Fruit fly (Drosophila melanogaster) whole organism, embryonic: ENCODE data around the gene CG32645.

Source experiments
- B-H2 ChIP-seq: fragments of 200-800 bp; sonication (Bioruptor generic); optimal IDR thresholded peaks from 2 replicates; lab custom pipeline; 2018; ENCODE audit warnings: missing biosample characterization, mild to moderate bottlenecking, missing genetic modification characterization
- BtbVII ChIP-seq: fragments of 200-800 bp; sonication (Bioruptor generic); optimal IDR thresholded peaks from 3 replicates; lab custom pipeline; 2017; ENCODE audit warnings: missing biosample characterization, mild to moderate bottlenecking, missing genetic modification characterization
- CG10565 ChIP-seq: fragments of 200-800 bp; sonication (Bioruptor generic); optimal IDR thresholded peaks from 3 replicates; lab custom pipeline; 2016; ENCODE audit warnings: missing biosample characterization, mild to moderate bottlenecking, missing genetic modification characterization
- CG11093 ChIP-seq: fragments of 200-800 bp; sonication (Bioruptor generic); IDR thresholded peaks from 3 replicates; pipeline ENCODE4 v1.3.6; 2022; ENCODE audit warnings: missing biosample characterization, missing genetic modification characterization
- CG11456 ChIP-seq: fragments of 200-800 bp; sonication (Bioruptor generic); IDR thresholded peaks from 3 replicates; pipeline ENCODE4 v1.3.6; 2022; ENCODE audit warnings: missing biosample characterization, missing genetic modification characterization
- CG11695 ChIP-seq: fragments of 200-800 bp; sonication (Bioruptor generic); IDR thresholded peaks from 3 replicates; pipeline ENCODE4 v1.3.6; 2022; ENCODE audit warnings: missing biosample characterization, missing genetic modification characterization
- CG1602 ChIP-seq: fragments of 200-800 bp; sonication (Bioruptor generic); optimal IDR thresholded peaks from 3 replicates; lab custom pipeline; 2016; ENCODE audit warnings: missing biosample characterization, missing genetic modification characterization
- CG17612 ChIP-seq: fragments of 200-800 bp; sonication (Bioruptor generic); IDR thresholded peaks from 2 replicates; pipeline ENCODE4 v1.3.6; 2022; ENCODE audit warnings: missing biosample characterization, missing genetic modification characterization
- CG30020 ChIP-seq: fragments of 200-800 bp; optimal IDR thresholded peaks from 2 replicates; lab custom pipeline; 2019; ENCODE audit warnings: missing biosample characterization, mild to moderate bottlenecking, missing genetic modification characterization, moderate library complexity
- CG3407 ChIP-seq: fragments of 200-800 bp; sonication (Bioruptor generic); optimal IDR thresholded peaks from 2 replicates; lab custom pipeline; 2018; ENCODE audit warnings: missing biosample characterization, mild to moderate bottlenecking, missing genetic modification characterization
- CG34422 ChIP-seq: fragments of 200-800 bp; sonication (Bioruptor generic); IDR thresholded peaks from 3 replicates; pipeline ENCODE4 v1.3.6; 2022; ENCODE audit warnings: missing biosample characterization, missing genetic modification characterization
- CG3995 ChIP-seq: fragments of 200-800 bp; sonication (Bioruptor generic); optimal IDR thresholded peaks from 3 replicates; lab custom pipeline; 2016; ENCODE audit warnings: missing biosample characterization, missing genetic modification characterization
- CG4617 ChIP-seq: fragments of 200-800 bp; sonication (Bioruptor generic); optimal IDR thresholded peaks from 3 replicates; lab custom pipeline; 2016; ENCODE audit warnings: missing biosample characterization, missing genetic modification characterization, borderline replicate concordance
- CG4730 ChIP-seq: fragments of 200-800 bp; sonication (Bioruptor generic); IDR thresholded peaks from 2 replicates; pipeline ENCODE4 v1.3.6; 2022; ENCODE audit warnings: missing biosample characterization, missing genetic modification characterization
- CG7372 ChIP-seq: fragments of 200-800 bp; sonication (Bioruptor generic); IDR thresholded peaks from 2 replicates; pipeline ENCODE4 v1.3.6; 2022; ENCODE audit warnings: missing biosample characterization, missing genetic modification characterization
- CG7786 ChIP-seq: fragments of 200-800 bp; sonication (Bioruptor generic); optimal IDR thresholded peaks from 2 replicates; lab custom pipeline; 2016; ENCODE audit warnings: missing biosample characterization, missing genetic modification characterization
- CG7839 ChIP-seq: fragments of 200-800 bp; sonication (Bioruptor generic); optimal IDR thresholded peaks from 3 replicates; lab custom pipeline; 2018; ENCODE audit warnings: missing biosample characterization, mild to moderate bottlenecking, missing genetic modification characterization, moderate library complexity
- CG8478 ChIP-seq: fragments of >200 bp; optimal IDR thresholded peaks from 2 replicates; lab custom pipeline; 2018
- CG9817 ChIP-seq: fragments of 200-800 bp; sonication (Bioruptor generic); optimal IDR thresholded peaks from 2 replicates; lab custom pipeline; 2018; ENCODE audit warnings: missing biosample characterization, mild to moderate bottlenecking, missing genetic modification characterization, moderate library complexity
- CG9932 ChIP-seq: fragments of 200-800 bp; sonication (Bioruptor generic); IDR thresholded peaks from 2 replicates; pipeline ENCODE4 v1.3.6; 2022; ENCODE audit warnings: missing biosample characterization, missing genetic modification characterization
- Dref ChIP-seq: fragments of 200-800 bp; sonication (Bioruptor generic); IDR thresholded peaks from 2 replicates; pipeline ENCODE4 v1.3.6; 2022; ENCODE audit warnings: missing biosample characterization, missing genetic modification characterization
- ERR ChIP-seq: fragments of 200-800 bp; sonication (Bioruptor generic); optimal IDR thresholded peaks from 2 replicates; lab custom pipeline; 2016; ENCODE audit warnings: missing biosample characterization, missing genetic modification characterization
- Fer3 ChIP-seq: fragments of 200-800 bp; sonication (Bioruptor generic); optimal IDR thresholded peaks from 2 replicates; lab custom pipeline; 2018; ENCODE audit warnings: missing biosample characterization, mild to moderate bottlenecking, missing genetic modification characterization, moderate library complexity
- Gug ChIP-seq: fragments of 200-800 bp; sonication (Bioruptor generic); IDR thresholded peaks from 4 replicates; pipeline ENCODE4 v1.3.6; 2022; ENCODE audit warnings: missing biosample characterization, missing genetic modification characterization
- H15 ChIP-seq: fragments of 200-800 bp; sonication (Bioruptor generic); IDR thresholded peaks from 3 replicates; pipeline ENCODE4 v1.3.6; 2022; ENCODE audit warnings: missing biosample characterization, missing genetic modification characterization
- HHEX ChIP-seq: fragments of 200-800 bp; sonication (Bioruptor generic); optimal IDR thresholded peaks from 3 replicates; lab custom pipeline; 2017; ENCODE audit warnings: missing biosample characterization, mild to moderate bottlenecking, missing genetic modification characterization, missing genetic modification reagents
- HLH54F ChIP-seq: fragments of 200-800 bp; sonication (Bioruptor generic); optimal IDR thresholded peaks from 3 replicates; lab custom pipeline; 2016; ENCODE audit warnings: missing biosample characterization, missing genetic modification characterization
- Hey ChIP-seq: fragments of 200-800 bp; sonication (Bioruptor generic); optimal IDR thresholded peaks from 3 replicates; lab custom pipeline; 2018; ENCODE audit warnings: missing biosample characterization, mild to moderate bottlenecking, missing genetic modification characterization
- HmgZ ChIP-seq: fragments of 200-800 bp; sonication (Bioruptor generic); optimal IDR thresholded peaks from 2 replicates; lab custom pipeline; 2018; ENCODE audit warnings: missing biosample characterization, mild to moderate bottlenecking, missing genetic modification characterization
- Hr39 ChIP-seq: fragments of >200 bp; optimal IDR thresholded peaks from 2 replicates; lab custom pipeline; 2017
- Ptx1 ChIP-seq: fragments of 200-800 bp; sonication (Bioruptor generic); IDR thresholded peaks from 2 replicates; pipeline ENCODE4 v1.3.6; 2022; ENCODE audit warnings: missing biosample characterization, missing genetic modification characterization
- Rx ChIP-seq: fragments of 200-800 bp; sonication (Bioruptor generic); IDR thresholded peaks from 2 replicates; pipeline ENCODE4 v1.3.6; 2022; ENCODE audit warnings: missing biosample characterization, missing genetic modification characterization
- Xbp1 ChIP-seq: fragments of 200-800 bp; sonication (Bioruptor generic); optimal IDR thresholded peaks from 3 replicates; lab custom pipeline; 2016; ENCODE audit warnings: missing biosample characterization, mild to moderate bottlenecking, missing genetic modification characterization
- al ChIP-seq: fragments of 200-800 bp; sonication (Bioruptor generic); IDR thresholded peaks from 2 replicates; pipeline ENCODE4 v1.3.6; 2022; ENCODE audit warnings: missing biosample characterization, missing genetic modification characterization
- bbx ChIP-seq: fragments of 200-800 bp; sonication (Bioruptor generic); IDR thresholded peaks from 2 replicates; pipeline ENCODE4 v1.3.6; 2022; ENCODE audit warnings: missing biosample characterization, missing genetic modification characterization; ENCODE audit not compliant: partially characterized antibody
- bigmax ChIP-seq: fragments of 200-800 bp; sonication (Bioruptor generic); optimal IDR thresholded peaks from 2 replicates; lab custom pipeline; 2018; ENCODE audit warnings: missing biosample characterization, mild to moderate bottlenecking, missing genetic modification characterization
- cad ChIP-seq: fragments of >200 bp; optimal IDR thresholded peaks from 2 replicates; lab custom pipeline; 2017; ENCODE audit warnings: missing biosample characterization, missing genetic modification characterization
- chinmo ChIP-seq: fragments of 200-800 bp; sonication (Bioruptor generic); IDR thresholded peaks from 4 replicates; pipeline ENCODE4 v1.3.6; 2022; ENCODE audit warnings: missing biosample characterization, missing genetic modification characterization; ENCODE audit not compliant: partially characterized antibody
- corto ChIP-seq: fragments of 200-800 bp; sonication (Bioruptor generic); optimal IDR thresholded peaks from 2 replicates; lab custom pipeline; 2016; ENCODE audit warnings: missing biosample characterization, mild to moderate bottlenecking, missing genetic modification characterization, moderate library complexity
- fru ChIP-seq: fragments of >200 bp; optimal IDR thresholded peaks from 2 replicates; lab custom pipeline; 2017
- hth ChIP-seq: fragments of >200 bp; optimal IDR thresholded peaks from 2 replicates; lab custom pipeline; 2017; ENCODE audit warnings: inconsistent platforms
- lbe ChIP-seq: fragments of 200-800 bp; sonication (Bioruptor generic); optimal IDR thresholded peaks from 2 replicates; lab custom pipeline; 2016; ENCODE audit warnings: missing biosample characterization, mild to moderate bottlenecking, missing genetic modification characterization
- mam ChIP-seq: fragments of 200-800 bp; sonication (Bioruptor generic); optimal IDR thresholded peaks from 3 replicates; lab custom pipeline; 2016; ENCODE audit warnings: missing biosample characterization, missing genetic modification characterization
- nerfin-2 ChIP-seq: fragments of 200-800 bp; sonication (Bioruptor generic); IDR thresholded peaks from 2 replicates; pipeline ENCODE4 v1.3.6; 2022; ENCODE audit warnings: missing biosample characterization, missing genetic modification characterization; ENCODE audit not compliant: partially characterized antibody
- onecut ChIP-seq: fragments of 200-800 bp; sonication (Bioruptor generic); IDR thresholded peaks from 2 replicates; pipeline ENCODE4 v1.3.6; 2022; ENCODE audit warnings: missing biosample characterization, missing genetic modification characterization
- org-1 ChIP-seq: fragments of 200-800 bp; sonication (Bioruptor generic); optimal IDR thresholded peaks from 2 replicates; lab custom pipeline; 2017; ENCODE audit warnings: missing biosample characterization, missing genetic modification characterization
- otp ChIP-seq: fragments of 200-800 bp; sonication (Bioruptor generic); IDR thresholded peaks from 3 replicates; pipeline ENCODE4, ENCODE4 v1.3.6; 2022; ENCODE audit warnings: missing biosample characterization, missing genetic modification characterization
- p53 ChIP-seq: fragments of 200-800 bp; sonication (Bioruptor generic); optimal IDR thresholded peaks from 2 replicates; lab custom pipeline; 2016; ENCODE audit warnings: missing biosample characterization, missing genetic modification characterization
- row ChIP-seq: fragments of 200-800 bp; sonication (Bioruptor generic); IDR thresholded peaks from 3 replicates; pipeline ENCODE4 v1.3.6; 2022; ENCODE audit warnings: missing biosample characterization, missing genetic modification characterization
- sug ChIP-seq: fragments of 200-800 bp; optimal IDR thresholded peaks from 2 replicates; lab custom pipeline; 2019; ENCODE audit warnings: missing biosample characterization, mild to moderate bottlenecking, missing genetic modification characterization, moderate library complexity
- ttk ChIP-seq: fragments of 200-800 bp; sonication (Bioruptor generic); IDR thresholded peaks from 2 replicates; pipeline ENCODE4 v2.1.2; 2022; ENCODE audit warnings: missing biosample characterization, missing genetic modification characterization
- usp ChIP-seq: fragments of >200 bp; optimal IDR thresholded peaks from 2 replicates; lab custom pipeline; 2017; ENCODE audit warnings: missing biosample characterization, missing genetic modification characterization

Gene CG32645

dm6 chrX:13154783-13155182 is 15.8 kb downstream of the CG32645 start, which contains the start of the genes CG4318 and CG4332 (continued):
- TF ChIP-seq nerfin-2 (GFP tag; lab: Robert Waterston, UW): peak; percentile 72
- no peak for TF ChIP-seq BtbVII (GFP tag; lab: Kevin White, UChicago)
- no peak for TF ChIP-seq bigmax (GFP tag; lab: Kevin White, UChicago)
- peak; percentile 2 for TF ChIP-seq CG4617
- TF ChIP-seq CG7839: no peak
- no peak for TF ChIP-seq HHEX (GFP tag; lab: Kevin White, UChicago)
- no peak for TF ChIP-seq CG7372
- TF ChIP-seq H15: no peak
- peak; percentile 85; the same call in 1 of the 4 replicates for TF ChIP-seq chinmo (GFP tag; lab: Robert Waterston, UW)
- TF ChIP-seq Rx (GFP tag; lab: Robert Waterston, UW): no peak
- TF ChIP-seq CG8478 (lab: Kevin White, UChicago): no peak
- TF ChIP-seq Dref: peak; percentile 82
- peak; percentile 49; the same call in 2 of the 3 replicates for TF ChIP-seq row (GFP tag; lab: Robert Waterston, UW)
- TF ChIP-seq HmgZ (tag; lab: Kevin White, UChicago): peak; percentile 21

- TF ChIP-seq Fer3 (tag; lab: Kevin White, UChicago) (peak; percentile 67), CG11093 (GFP tag; lab: Robert Waterston, UW) (peak; percentile 32; the same call in 1 of the 3 replicates), HLH54F (peak; percentile 84), CG17612 (GFP tag; lab: Robert Waterston, UW) (no peak), CG11456 (GFP tag; lab: Robert Waterston, UW) (peak; percentile 38; the same call in 1 of the 3 replicates), al (GFP tag; lab: Robert Waterston, UW) (peak; percentile 76), Ptx1 (GFP tag; lab: Robert Waterston, UW) (peak; percentile 76), Hey (tag; lab: Kevin White, UChicago) (no peak), CG3995 (GFP tag; lab: Kevin White, UChicago) (peak; percentile 94), corto (no peak), ERR (GFP tag; lab: Kevin White, UChicago) (peak; percentile 64), CG34422 (peak; percentile 8; the same call in 1 of the 3 replicates), Hr39 (lab: Kevin White, UChicago) (no peak), CG30020 (tag; lab: Kevin White, UChicago) (peak; percentile 83), hth (lab: Kevin White, UChicago) (no peak), Gug (GFP tag; lab: Robert Waterston, UW) (peak; percentile 59; the same call in 2 of the 4 replicates), lbe (GFP tag; lab: Kevin White, UChicago) (no peak), bbx (GFP tag; lab: Robert Waterston, UW) (peak; percentile 75), sug (tag; lab: Kevin White, UChicago) (peak; percentile 86), usp (no peak), otp (GFP tag; lab: Robert Waterston, UW) (no peak), CG4730 (no peak), fru (lab: Kevin White, UChicago) (no peak), org-1 (peak; percentile 40), mam (GFP tag; lab: Kevin White, UChicago) (peak; percentile 86), CG9932 (GFP tag; lab: Robert Waterston, UW) (peak; percentile 85), CG10565 (no peak), B-H2 (GFP tag; lab: Kevin White, UChicago) (peak; percentile 74), p53 (GFP tag; lab: Kevin White, UChicago) (peak; percentile 37), CG9817 (tag; lab: Kevin White, UChicago) (peak; percentile 85), ttk (GFP tag; lab: Robert Waterston, UW) (no peak; the same call in 1 of the 2 replicates), onecut (GFP tag; lab: Robert Waterston, UW) (0 out of 2 replicates have a peak, but pooled peaks have one; percentile 18), Xbp1 (GFP tag; lab: Kevin White, UChicago) (peak; percentile 75), cad (GFP tag; lab: Kevin White, UChicago) (no peak), CG7786 (GFP tag; lab: Kevin White, UChicago) (peak; percentile 86), CG11695 (0 out of 3 replicates have a peak, but pooled peaks have one; percentile 45), CG1602 (GFP tag; lab: Kevin White, UChicago) (peak; percentile 62), CG7839 (peak; percentile 80), CG3407 (GFP tag; lab: Kevin White, UChicago) (no peak), CG8478 (lab: Kevin White, UChicago) (no peak)
Observed at dm6 chrX:13159481-13159880, 20.5 kb downstream of the CG32645 start, which contains the start of the genes Bap60 and CG12096. TSS of gene Bap60 (minus strand) at chrX:13159508. TSS of gene CG12096 (plus strand) at chrX:13159604.
